Worm (Caenorhabditis elegans) whole organism, L2 larva: Measurements from ENCODE around the gene fubl-1.

Experiments used
- aly-2 ChIP-seq: fragments of 150-350 bp; optimal IDR thresholded peaks from 2 replicates; lab custom pipeline; 2014; ENCODE audit warnings: missing biosample characterization, missing genetic modification characterization
- blmp-1 ChIP-seq: sonication (generic microtip); optimal IDR thresholded peaks from 2 replicates; lab custom pipeline; 2017; ENCODE audit warnings: missing genetic modification characterization, mild to moderate bottlenecking, missing compliant biosample characterization, antibody characterized with exemption, moderate library complexity; ENCODE audit not compliant: insufficient read depth
- fos-1 ChIP-seq: fragments of 150-350 bp; optimal IDR thresholded peaks from 2 replicates; lab custom pipeline; 2014; ENCODE audit warnings: missing biosample characterization, missing genetic modification characterization
- lin-39 ChIP-seq: fragments of 150-350 bp; optimal IDR thresholded peaks from 2 replicates; lab custom pipeline; 2014; ENCODE audit warnings: missing biosample characterization, missing genetic modification reagents, missing genetic modification characterization
- mdl-1 ChIP-seq, 2 experiments: fragments of 150-350 bp in 1 of 2; sonication (generic microtip) in 1 of 2; optimal IDR thresholded peaks; 2 replicates each; lab custom pipeline; 2017; ENCODE audit warnings: missing biosample characterization in 2 of 2, missing genetic modification characterization in 2 of 2
- nhr-10 ChIP-seq: sonication (generic microtip); optimal IDR thresholded peaks from 2 replicates; lab custom pipeline; 2017; ENCODE audit warnings: missing biosample characterization, missing genetic modification characterization
- nhr-11 ChIP-seq: fragments of 150-350 bp; optimal IDR thresholded peaks from 2 replicates; lab custom pipeline; 2014; ENCODE audit warnings: missing biosample characterization, missing genetic modification characterization
- nhr-237 ChIP-seq: fragments of 150-350 bp; optimal IDR thresholded peaks from 2 replicates; lab custom pipeline; 2014; ENCODE audit warnings: missing biosample characterization, missing genetic modification characterization
- skn-1 ChIP-seq: sonication (generic microtip); optimal IDR thresholded peaks from 2 replicates; lab custom pipeline; 2017; ENCODE audit warnings: missing biosample characterization, missing genetic modification characterization
- unc-55 ChIP-seq: fragments of 150-350 bp; sonication (generic microtip); optimal IDR thresholded peaks from 3 replicates; lab custom pipeline; 2014; ENCODE audit warnings: missing biosample characterization, missing genetic modification reagents, missing genetic modification characterization
- unc-62 ChIP-seq: fragments of 150-350 bp; optimal IDR thresholded peaks from 2 replicates; lab custom pipeline; 2014; ENCODE audit warnings: missing biosample characterization, missing genetic modification reagents, missing genetic modification characterization
- zag-1 ChIP-seq: fragments of 150-350 bp; optimal IDR thresholded peaks from 2 replicates; lab custom pipeline; 2014; ENCODE audit warnings: missing biosample characterization, missing genetic modification characterization

DNA sequence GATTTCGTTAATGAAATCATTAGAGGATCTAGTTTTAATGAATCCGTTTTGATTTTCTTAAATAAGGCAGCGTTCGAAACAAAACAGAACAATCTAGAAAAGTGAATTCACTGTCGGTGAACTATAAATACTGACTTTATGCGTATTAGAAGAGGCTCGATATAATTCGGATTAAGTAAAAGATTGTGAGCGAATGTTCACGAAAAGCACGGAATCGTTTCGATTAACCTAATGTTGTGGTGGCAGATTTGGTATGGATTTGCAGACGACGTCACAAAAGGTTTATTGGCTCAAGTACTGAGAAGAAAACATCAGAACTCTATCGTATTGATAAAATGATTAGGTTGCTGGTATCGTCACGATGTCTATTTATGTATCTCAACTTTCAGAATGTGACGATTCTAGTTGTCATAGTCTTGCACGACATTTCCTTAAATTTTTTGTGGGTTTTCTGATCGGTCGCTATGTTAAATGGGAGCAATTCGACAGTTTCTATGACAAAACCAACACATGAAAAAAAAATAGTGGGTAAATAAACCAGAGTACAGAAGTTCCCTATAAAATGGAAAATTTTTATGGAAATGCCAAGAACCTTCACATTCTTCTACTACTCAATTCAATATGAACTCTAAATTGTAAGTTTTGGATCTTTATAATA, 9.3 kb downstream of the fubl-1 start, which contains the start of the genes pyt-1 and fipr-7:
- no peak for TF ChIP-seq aly-2 (tag; lab: Kevin White, UChicago)
- no peak for TF ChIP-seq mdl-1 (tag; optimal IDR thresholded peaks at IDR 0.05; lab: Kevin White, UChicago)
- TF ChIP-seq fos-1 (tag; lab: Kevin White, UChicago) = no peak
- TF ChIP-seq unc-62 (GFP tag; lab: Kevin White, UChicago) = no peak
- no peak for TF ChIP-seq blmp-1 (tag; lab: Kevin White, UChicago)
- TF ChIP-seq nhr-10 = no peak
- no peak for TF ChIP-seq skn-1 (tag; lab: Kevin White, UChicago)
- no peak for TF ChIP-seq nhr-237 (tag; lab: Kevin White, UChicago)
- TF ChIP-seq zag-1 (tag; lab: Kevin White, UChicago) = no peak
- TF ChIP-seq nhr-11 = no peak
- no peak for TF ChIP-seq lin-39
- no peak for TF ChIP-seq unc-55 (GFP tag; lab: Kevin White, UChicago)
